Worm (Caenorhabditis elegans) whole organism, L2 larva: Measurements from ENCODE around the gene F32D8.8.

ENCODE experiments used
- C34F6.9 ChIP-seq: fragments of 150-350 bp; optimal IDR thresholded peaks from 2 replicates; lab custom pipeline; 2014; ENCODE audit warnings: missing biosample characterization, missing genetic modification characterization
- F13H6.1 ChIP-seq: sonication (generic microtip); optimal IDR thresholded peaks from 2 replicates; lab custom pipeline; 2016; ENCODE audit warnings: missing genetic modification characterization, missing compliant biosample characterization
- R02D3.7 ChIP-seq: fragments of 150-350 bp; optimal IDR thresholded peaks from 2 replicates; lab custom pipeline; 2014; ENCODE audit warnings: missing biosample characterization, missing genetic modification characterization
- Y55F3AM.14 ChIP-seq: fragments of 200-800 bp; sonication (Bioruptor generic); optimal IDR thresholded peaks from 2 replicates; lab custom pipeline; 2018; ENCODE audit warnings: mild to moderate bottlenecking, missing genetic modification characterization, missing compliant biosample characterization
- alr-1 ChIP-seq: fragments of 150-350 bp; optimal IDR thresholded peaks from 2 replicates; lab custom pipeline; 2014; ENCODE audit warnings: missing biosample characterization, missing genetic modification characterization
- aly-2 ChIP-seq: fragments of 150-350 bp; optimal IDR thresholded peaks from 2 replicates; lab custom pipeline; 2014; ENCODE audit warnings: missing biosample characterization, missing genetic modification characterization
- ama-1 ChIP-seq: fragments of 150-350 bp; optimal IDR thresholded peaks from 2 replicates; lab custom pipeline; 2018; ENCODE audit warnings: inconsistent platforms
- blmp-1 ChIP-seq: sonication (generic microtip); optimal IDR thresholded peaks from 2 replicates; lab custom pipeline; 2017; ENCODE audit warnings: missing genetic modification characterization, mild to moderate bottlenecking, missing compliant biosample characterization, antibody characterized with exemption, moderate library complexity; ENCODE audit not compliant: insufficient read depth
- ceh-16 ChIP-seq: fragments of 150-350 bp; optimal IDR thresholded peaks from 2 replicates; lab custom pipeline; 2014; ENCODE audit warnings: missing biosample characterization, missing genetic modification characterization
- ceh-82 ChIP-seq: fragments of 150-350 bp; optimal IDR thresholded peaks from 2 replicates; lab custom pipeline; 2014; ENCODE audit warnings: missing biosample characterization, missing genetic modification characterization
- crh-2 ChIP-seq: sonication (generic microtip); optimal IDR thresholded peaks from 2 replicates; lab custom pipeline; 2017; ENCODE audit warnings: missing biosample characterization, missing genetic modification characterization
- dmd-4 ChIP-seq: sonication (generic microtip); optimal IDR thresholded peaks from 2 replicates; lab custom pipeline; 2017; ENCODE audit warnings: missing biosample characterization, missing genetic modification characterization
- egl-27 ChIP-seq: sonication (generic microtip); optimal IDR thresholded peaks from 3 replicates; lab custom pipeline; 2017; ENCODE audit warnings: missing biosample characterization, missing genetic modification reagents, missing genetic modification characterization
- elt-1 ChIP-seq: fragments of 150-350 bp; optimal IDR thresholded peaks from 2 replicates; lab custom pipeline; 2014; ENCODE audit warnings: missing biosample characterization, missing genetic modification characterization
- elt-3 ChIP-seq: sonication (generic microtip); optimal IDR thresholded peaks from 2 replicates; lab custom pipeline; 2017; ENCODE audit warnings: missing biosample characterization, missing genetic modification characterization
- fos-1 ChIP-seq: fragments of 150-350 bp; optimal IDR thresholded peaks from 2 replicates; lab custom pipeline; 2014; ENCODE audit warnings: missing biosample characterization, missing genetic modification characterization
- gmeb-1 ChIP-seq: fragments of 150-350 bp; optimal IDR thresholded peaks from 2 replicates; lab custom pipeline; 2014; ENCODE audit warnings: missing biosample characterization, missing genetic modification characterization
- lin-11 ChIP-seq: fragments of 150-350 bp; sonication (generic microtip); optimal IDR thresholded peaks from 2 replicates; lab custom pipeline; 2014; ENCODE audit warnings: missing biosample characterization, missing genetic modification characterization, inconsistent platforms, mixed read lengths
- lin-13 ChIP-seq: fragments of 150-350 bp; optimal IDR thresholded peaks from 2 replicates; lab custom pipeline; 2014; ENCODE audit warnings: missing biosample characterization, missing genetic modification reagents, missing genetic modification characterization
- lin-39 ChIP-seq: fragments of 150-350 bp; optimal IDR thresholded peaks from 2 replicates; lab custom pipeline; 2014; ENCODE audit warnings: missing biosample characterization, missing genetic modification reagents, missing genetic modification characterization
- lsy-2 ChIP-seq, 2 experiments: fragments of 150-350 bp in 1 of 2; sonication (generic microtip) in 1 of 2; optimal IDR thresholded peaks; 2 replicates each; lab custom pipeline; 2014 to 2017; ENCODE audit warnings: missing biosample characterization in 2 of 2, missing genetic modification characterization in 2 of 2
- mab-5 ChIP-seq: fragments of 150-350 bp; optimal IDR thresholded peaks from 2 replicates; lab custom pipeline; 2014; ENCODE audit warnings: missing biosample characterization, missing genetic modification characterization
- mbf-1 ChIP-seq: sonication (generic microtip); optimal IDR thresholded peaks from 2 replicates; lab custom pipeline; 2017; ENCODE audit warnings: missing biosample characterization, missing genetic modification characterization
- mdl-1 ChIP-seq, 2 experiments: fragments of 150-350 bp in 1 of 2; sonication (generic microtip) in 1 of 2; optimal IDR thresholded peaks; 2 replicates each; lab custom pipeline; 2017; ENCODE audit warnings: missing biosample characterization in 2 of 2, missing genetic modification characterization in 2 of 2
- nhr-10 ChIP-seq: sonication (generic microtip); optimal IDR thresholded peaks from 2 replicates; lab custom pipeline; 2017; ENCODE audit warnings: missing biosample characterization, missing genetic modification characterization
- nhr-11 ChIP-seq: fragments of 150-350 bp; optimal IDR thresholded peaks from 2 replicates; lab custom pipeline; 2014; ENCODE audit warnings: missing biosample characterization, missing genetic modification characterization
- nhr-12 ChIP-seq: fragments of 150-350 bp; optimal IDR thresholded peaks from 2 replicates; lab custom pipeline; 2014; ENCODE audit warnings: missing biosample characterization, missing genetic modification characterization
- nhr-129 ChIP-seq: fragments of 150-350 bp; optimal IDR thresholded peaks from 2 replicates; lab custom pipeline; 2014; ENCODE audit warnings: missing biosample characterization, missing genetic modification characterization
- nhr-21 ChIP-seq: fragments of 150-350 bp; optimal IDR thresholded peaks from 2 replicates; lab custom pipeline; 2014; ENCODE audit warnings: missing biosample characterization, missing genetic modification characterization
- nhr-23 ChIP-seq: fragments of 150-350 bp; optimal IDR thresholded peaks from 2 replicates; lab custom pipeline; 2014; ENCODE audit warnings: missing biosample characterization, missing genetic modification reagents, missing genetic modification characterization
- nhr-237 ChIP-seq: fragments of 150-350 bp; optimal IDR thresholded peaks from 2 replicates; lab custom pipeline; 2014; ENCODE audit warnings: missing biosample characterization, missing genetic modification characterization
- nhr-25 ChIP-seq: fragments of 150-350 bp; sonication (generic microtip); optimal IDR thresholded peaks from 3 replicates; lab custom pipeline; 2014; ENCODE audit warnings: missing biosample characterization, missing genetic modification characterization
- nhr-6 ChIP-seq: fragments of 150-350 bp; optimal IDR thresholded peaks from 2 replicates; lab custom pipeline; 2014; ENCODE audit warnings: missing biosample characterization, missing genetic modification characterization
- nhr-77 ChIP-seq: fragments of 150-350 bp; optimal IDR thresholded peaks from 2 replicates; lab custom pipeline; 2014; ENCODE audit warnings: missing biosample characterization, missing genetic modification characterization
- peb-1 ChIP-seq: fragments of 150-350 bp; optimal IDR thresholded peaks from 2 replicates; lab custom pipeline; 2014; ENCODE audit warnings: missing biosample characterization, missing genetic modification characterization
- sem-4 ChIP-seq: fragments of 150-350 bp; optimal IDR thresholded peaks from 2 replicates; lab custom pipeline; 2014; ENCODE audit warnings: missing biosample characterization, missing genetic modification reagents, missing genetic modification characterization
- skn-1 ChIP-seq: sonication (generic microtip); optimal IDR thresholded peaks from 2 replicates; lab custom pipeline; 2017; ENCODE audit warnings: missing biosample characterization, missing genetic modification characterization
- sma-3 ChIP-seq: sonication (generic microtip); optimal IDR thresholded peaks from 2 replicates; lab custom pipeline; 2016; ENCODE audit warnings: missing genetic modification reagents, missing genetic modification characterization, missing compliant biosample characterization
- sma-9 ChIP-seq, 2 experiments: fragments of 150-350 bp in 1 of 2; sonication (generic microtip) in 1 of 2; optimal IDR thresholded peaks; 2 replicates each; lab custom pipeline; 2014 to 2016; ENCODE audit warnings: missing genetic modification characterization in 2 of 2, mild to moderate bottlenecking in 1 of 2, missing biosample characterization in 1 of 2, missing compliant biosample characterization in 1 of 2, missing genetic modification reagents in 1 of 2, moderate library complexity in 1 of 2
- snpc-4 ChIP-seq: fragments of 150-350 bp; optimal IDR thresholded peaks from 2 replicates; lab custom pipeline; 2014; ENCODE audit warnings: missing biosample characterization, missing genetic modification characterization
- unc-39 ChIP-seq: fragments of 150-350 bp; optimal IDR thresholded peaks from 2 replicates; lab custom pipeline; 2014; ENCODE audit warnings: missing biosample characterization, missing genetic modification characterization
- unc-55 ChIP-seq: fragments of 150-350 bp; sonication (generic microtip); optimal IDR thresholded peaks from 3 replicates; lab custom pipeline; 2014; ENCODE audit warnings: missing biosample characterization, missing genetic modification reagents, missing genetic modification characterization
- zag-1 ChIP-seq: fragments of 150-350 bp; optimal IDR thresholded peaks from 2 replicates; lab custom pipeline; 2014; ENCODE audit warnings: missing biosample characterization, missing genetic modification characterization
- ztf-1 ChIP-seq: fragments of 200-800 bp; sonication (Bioruptor generic); conservative IDR thresholded peaks from 2 replicates; pipeline ENCODE4 v1.3.6; 2022; ENCODE audit warnings: missing genetic modification characterization, missing compliant biosample characterization
- ztf-11 ChIP-seq: sonication (generic microtip); optimal IDR thresholded peaks from 2 replicates; lab custom pipeline; 2017; ENCODE audit warnings: missing biosample characterization, missing genetic modification characterization
- ztf-4 ChIP-seq: fragments of 150-350 bp; optimal IDR thresholded peaks from 2 replicates; lab custom pipeline; 2014; ENCODE audit warnings: missing biosample characterization, missing genetic modification characterization

F32D8.8 gene

ce11 chrV:10861611-10862262 lies 40.8 kb downstream of the F32D8.8 start (continued):
- TF ChIP-seq mbf-1 (tag; lab: Kevin White, UChicago): no peak
- TF ChIP-seq nhr-6 (tag; lab: Kevin White, UChicago): no peak
- peak; percentile 38 for TF ChIP-seq ztf-4 (tag; lab: Kevin White, UChicago)
- no peak for TF ChIP-seq mab-5 (tag; lab: Kevin White, UChicago)
- TF ChIP-seq nhr-12: no peak
- TF ChIP-seq sma-3 (GFP tag; lab: Kevin White, UChicago): no peak
- TF ChIP-seq R02D3.7 (tag; lab: Kevin White, UChicago): no peak
- no peak for TF ChIP-seq alr-1 (tag; lab: Kevin White, UChicago)
- no peak for TF ChIP-seq ztf-11

- TF ChIP-seq F13H6.1 (no peak), nhr-23 (no peak), egl-27 (tag; lab: Kevin White, UChicago) (peak; percentile 41), sma-9 (GFP tag; optimal IDR thresholded peaks at IDR 0.05; lab: Kevin White, UChicago) (peak; percentile 72), sma-9 (tag; optimal IDR thresholded peaks at IDR 0.05; lab: Kevin White, UChicago) (no peak), nhr-6 (tag; lab: Kevin White, UChicago) (no peak), ceh-16 (tag; lab: Kevin White, UChicago) (peak; percentile 52), nhr-25 (tag; lab: Kevin White, UChicago) (peak; percentile 17), blmp-1 (tag; lab: Kevin White, UChicago) (peak; percentile 18), gmeb-1 (no peak)
These were observed 42.0 kb downstream of the F32D8.8 start for ce11 chrV:10860526-10861037.

ce11 chrV:10859775-10860174 lies 42.8 kb downstream of the F32D8.8 start:
- no peak for TF ChIP-seq dmd-4 (tag; lab: Kevin White, UChicago)
- TF ChIP-seq mab-5 (tag; lab: Kevin White, UChicago): no peak
- no peak for TF ChIP-seq nhr-21 (tag; lab: Kevin White, UChicago)
- TF ChIP-seq zag-1: no peak
- no peak for TF ChIP-seq ztf-1 (GFP tag; lab: Robert Waterston, UW)
- TF ChIP-seq nhr-10: no peak
- peak; percentile 94 for TF ChIP-seq fos-1 (tag; lab: Kevin White, UChicago)
- no peak for TF ChIP-seq ztf-11
- TF ChIP-seq lsy-2 (tag; optimal IDR thresholded peaks at IDR 0.05; lab: Kevin White, UChicago): no peak
- TF ChIP-seq snpc-4 (tag; lab: Kevin White, UChicago): no peak
- TF ChIP-seq R02D3.7 (tag; lab: Kevin White, UChicago): no peak
- no peak for TF ChIP-seq ceh-16 (tag; lab: Kevin White, UChicago)
- TF ChIP-seq C34F6.9 (tag; lab: Kevin White, UChicago): peak; percentile 3
- no peak for TF ChIP-seq nhr-6 (tag; lab: Kevin White, UChicago)
- no peak for TF ChIP-seq alr-1 (tag; lab: Kevin White, UChicago)
- TF ChIP-seq aly-2: no peak
- TF ChIP-seq ztf-4 (tag; lab: Kevin White, UChicago): no peak
- no peak for TF ChIP-seq peb-1 (tag; lab: Kevin White, UChicago)
- no peak for TF ChIP-seq ceh-82 (tag; lab: Kevin White, UChicago)
- peak; percentile 18 for TF ChIP-seq nhr-25 (tag; lab: Kevin White, UChicago)
- TF ChIP-seq nhr-77: no peak
- no peak for TF ChIP-seq lin-11 (tag; lab: Kevin White, UChicago)
- peak; percentile 17 for TF ChIP-seq sma-3 (GFP tag; lab: Kevin White, UChicago)
- TF ChIP-seq sma-9 (GFP tag; optimal IDR thresholded peaks at IDR 0.05; lab: Kevin White, UChicago): peak; percentile 77
- TF ChIP-seq sma-9 (tag; optimal IDR thresholded peaks at IDR 0.05; lab: Kevin White, UChicago): no peak
- TF ChIP-seq lin-13 (GFP tag; lab: Kevin White, UChicago): no peak
- TF ChIP-seq elt-3 (tag; lab: Kevin White, UChicago): no peak
- no peak for TF ChIP-seq nhr-12
- no peak for TF ChIP-seq skn-1
- no peak for TF ChIP-seq unc-39 (tag; lab: Kevin White, UChicago)
- no peak for TF ChIP-seq elt-1 (tag; lab: Kevin White, UChicago)
- TF ChIP-seq nhr-11 (tag; lab: Kevin White, UChicago): no peak
- TF ChIP-seq crh-2 (tag; lab: Kevin White, UChicago): no peak
- no peak for TF ChIP-seq egl-27 (tag; lab: Kevin White, UChicago)
- no peak for TF ChIP-seq sem-4 (tag; lab: Kevin White, UChicago)
- TF ChIP-seq nhr-23: no peak
- no peak for TF ChIP-seq nhr-129 (tag; lab: Kevin White, UChicago)
- TF ChIP-seq blmp-1 (tag; lab: Kevin White, UChicago): peak; percentile 44
- no peak for TF ChIP-seq mbf-1 (tag; lab: Kevin White, UChicago)
- TF ChIP-seq nhr-237: no peak
- peak; percentile 66 for TF ChIP-seq Y55F3AM.14 (GFP tag; lab: Kevin White, UChicago)
- peak; percentile 24 for TF ChIP-seq gmeb-1
- TF ChIP-seq unc-55: no peak
- TF ChIP-seq lin-39 (tag; lab: Kevin White, UChicago): no peak
- TF ChIP-seq ama-1 (lab: Kevin White, UChicago): no peak
- TF ChIP-seq F13H6.1: peak; percentile 11
- no peak for TF ChIP-seq mdl-1 (tag; optimal IDR thresholded peaks at IDR 0.05; lab: Kevin White, UChicago)
